Fruit fly (Drosophila melanogaster) whole organism, embryonic: ENCODE results near the gene Arp2.

ENCODE experiments used
- Atf3 ChIP-seq: fragments of 200-800 bp; sonication (Bioruptor generic); optimal IDR thresholded peaks from 3 replicates; lab custom pipeline; 2016; ENCODE audit warnings: missing biosample characterization, missing genetic modification characterization
- Atf6 ChIP-seq: fragments of 200-800 bp; sonication (Bioruptor generic); IDR thresholded peaks from 2 replicates; pipeline ENCODE4 v1.3.6; 2022; ENCODE audit warnings: missing biosample characterization, missing genetic modification characterization
- CG10147 ChIP-seq: fragments of 200-800 bp; sonication (Bioruptor generic); optimal IDR thresholded peaks from 2 replicates; lab custom pipeline; 2019; ENCODE audit warnings: missing biosample characterization, mild to moderate bottlenecking, missing genetic modification characterization, moderate library complexity
- CG10267 ChIP-seq: fragments of 200-800 bp; sonication (Bioruptor generic); optimal IDR thresholded peaks from 2 replicates; lab custom pipeline; 2018; ENCODE audit warnings: missing biosample characterization, mild to moderate bottlenecking, missing genetic modification characterization, moderate library complexity
- CG10321 ChIP-seq: fragments of 200-800 bp; sonication (Bioruptor generic); IDR thresholded peaks from 2 replicates; pipeline ENCODE4 v1.3.6; 2022; ENCODE audit warnings: missing biosample characterization, missing genetic modification characterization
- CG11093 ChIP-seq: fragments of 200-800 bp; sonication (Bioruptor generic); IDR thresholded peaks from 3 replicates; pipeline ENCODE4 v1.3.6; 2022; ENCODE audit warnings: missing biosample characterization, missing genetic modification characterization
- CG12236 ChIP-seq: fragments of 200-800 bp; sonication (Bioruptor generic); optimal IDR thresholded peaks from 2 replicates; lab custom pipeline; 2016; ENCODE audit warnings: missing biosample characterization, missing genetic modification characterization
- CG12391 ChIP-seq: fragments of 200-800 bp; sonication (Bioruptor generic); optimal IDR thresholded peaks from 3 replicates; lab custom pipeline; 2018; ENCODE audit warnings: missing biosample characterization, mild to moderate bottlenecking, missing genetic modification characterization, moderate library complexity
- CG17385 ChIP-seq: fragments of 200-800 bp; sonication (Bioruptor generic); optimal IDR thresholded peaks from 3 replicates; lab custom pipeline; 2018; ENCODE audit warnings: missing biosample characterization, mild to moderate bottlenecking, missing genetic modification characterization
- CG17568 ChIP-seq: fragments of 200-800 bp; sonication (Bioruptor generic); optimal IDR thresholded peaks from 2 replicates; lab custom pipeline; 2018; ENCODE audit warnings: missing biosample characterization, mild to moderate bottlenecking, missing genetic modification characterization, moderate library complexity
- CG2116 ChIP-seq: fragments of 200-800 bp; sonication (Bioruptor generic); optimal IDR thresholded peaks from 3 replicates; lab custom pipeline; 2018; ENCODE audit warnings: missing biosample characterization, mild to moderate bottlenecking, missing genetic modification characterization
- CG31365 ChIP-seq: fragments of 200-800 bp; sonication (Bioruptor generic); optimal IDR thresholded peaks from 2 replicates; lab custom pipeline; 2018; ENCODE audit warnings: missing biosample characterization, mild to moderate bottlenecking, missing genetic modification characterization
- CG31388 ChIP-seq: fragments of 200-800 bp; sonication (Bioruptor generic); optimal IDR thresholded peaks from 2 replicates; lab custom pipeline; 2016; ENCODE audit warnings: missing biosample characterization, missing genetic modification characterization
- CG3281 ChIP-seq: fragments of 200-800 bp; sonication (Bioruptor generic); optimal IDR thresholded peaks from 3 replicates; lab custom pipeline; 2017; ENCODE audit warnings: missing biosample characterization, mild to moderate bottlenecking, missing genetic modification characterization
- CG43689 ChIP-seq: fragments of 200-800 bp; sonication (Bioruptor generic); IDR thresholded peaks from 2 replicates; pipeline ENCODE4 v1.3.6; 2022; ENCODE audit warnings: missing biosample characterization, missing genetic modification characterization
- CG6791 ChIP-seq: fragments of 200-800 bp; sonication (Bioruptor generic); IDR thresholded peaks from 3 replicates; pipeline ENCODE4 v1.3.6; 2022; ENCODE audit warnings: missing biosample characterization, missing genetic modification characterization; ENCODE audit not compliant: partially characterized antibody
- CG7987 ChIP-seq: fragments of 200-800 bp; sonication (Bioruptor generic); optimal IDR thresholded peaks from 2 replicates; lab custom pipeline; 2018; ENCODE audit warnings: missing biosample characterization, mild to moderate bottlenecking, missing genetic modification characterization, moderate library complexity
- CG8359 ChIP-seq: fragments of 200-800 bp; sonication (Bioruptor generic); optimal IDR thresholded peaks from 2 replicates; lab custom pipeline; 2017; ENCODE audit warnings: missing biosample characterization, mild to moderate bottlenecking, missing genetic modification characterization, borderline replicate concordance
- CG8924 ChIP-seq: fragments of 200-800 bp; optimal IDR thresholded peaks from 3 replicates; lab custom pipeline; 2019; ENCODE audit warnings: missing biosample characterization, mild to moderate bottlenecking, missing genetic modification characterization, moderate library complexity
- CoRest ChIP-seq: fragments of 200-800 bp; sonication (Bioruptor generic); optimal IDR thresholded peaks from 3 replicates; lab custom pipeline; 2018; ENCODE audit warnings: missing biosample characterization, mild to moderate bottlenecking, missing genetic modification characterization, moderate library complexity
- D ChIP-seq, 2 experiments: fragments of 200-800 bp in 1 of 2; fragments of >200 bp in 1 of 2; sonication (Bioruptor generic) in 1 of 2; optimal IDR thresholded peaks; 2 replicates in 1 of 2; 3 replicates in 1 of 2; lab custom pipeline; 2017; ENCODE audit warnings: mild to moderate bottlenecking in 1 of 2, missing biosample characterization in 1 of 2, missing genetic modification characterization in 1 of 2, missing genetic modification reagents in 1 of 2
- Dbx ChIP-seq: fragments of 200-800 bp; sonication (Bioruptor generic); IDR thresholded peaks from 3 replicates; pipeline ENCODE4 v1.3.6; 2022; ENCODE audit warnings: missing biosample characterization, missing genetic modification characterization
- Eip74EF ChIP-seq, 2 experiments: fragments of 200-800 bp in 1 of 2; fragments of >200 bp in 1 of 2; sonication (Bioruptor generic) in 1 of 2; optimal IDR thresholded peaks; 2 replicates each; lab custom pipeline; 2017 to 2019; ENCODE audit warnings: missing biosample characterization in 2 of 2, missing genetic modification characterization in 2 of 2, mild to moderate bottlenecking in 1 of 2, moderate library complexity in 1 of 2
- Hmr ChIP-seq: fragments of 200-800 bp; sonication (Bioruptor generic); optimal IDR thresholded peaks from 3 replicates; lab custom pipeline; 2017; ENCODE audit warnings: mild to moderate bottlenecking, missing biosample characterization, missing genetic modification reagents, missing genetic modification characterization
- Hr39 ChIP-seq: fragments of >200 bp; optimal IDR thresholded peaks from 2 replicates; lab custom pipeline; 2017
- Hsf ChIP-seq: fragments of 200-800 bp; sonication (Bioruptor generic); optimal IDR thresholded peaks from 3 replicates; lab custom pipeline; 2016; ENCODE audit warnings: missing biosample characterization, missing genetic modification characterization
- MESR4 ChIP-seq: fragments of 200-800 bp; sonication (Bioruptor generic); optimal IDR thresholded peaks from 2 replicates; lab custom pipeline; 2018; ENCODE audit warnings: missing biosample characterization, mild to moderate bottlenecking, missing genetic modification characterization, moderate library complexity
- TFAM ChIP-seq: fragments of 200-800 bp; sonication (Bioruptor generic); optimal IDR thresholded peaks from 2 replicates; lab custom pipeline; 2017; ENCODE audit warnings: missing biosample characterization, missing genetic modification characterization, inconsistent platforms
- Taf1 ChIP-seq: fragments of 200-800 bp; sonication (Bioruptor generic); IDR thresholded peaks from 2 replicates; pipeline ENCODE4 v1.3.6; 2022; ENCODE audit warnings: missing biosample characterization, missing genetic modification characterization
- bigmax ChIP-seq: fragments of 200-800 bp; sonication (Bioruptor generic); optimal IDR thresholded peaks from 2 replicates; lab custom pipeline; 2018; ENCODE audit warnings: missing biosample characterization, mild to moderate bottlenecking, missing genetic modification characterization
- ci ChIP-seq: fragments of 200-800 bp; sonication (Bioruptor generic); IDR thresholded peaks from 3 replicates; pipeline ENCODE4 v1.3.6; 2022; ENCODE audit warnings: missing biosample characterization, missing genetic modification characterization
- corto ChIP-seq: fragments of 200-800 bp; sonication (Bioruptor generic); optimal IDR thresholded peaks from 2 replicates; lab custom pipeline; 2016; ENCODE audit warnings: missing biosample characterization, mild to moderate bottlenecking, missing genetic modification characterization, moderate library complexity
- dm ChIP-seq: fragments of 200-800 bp; sonication (Bioruptor generic); optimal IDR thresholded peaks from 3 replicates; lab custom pipeline; 2016; ENCODE audit warnings: missing biosample characterization, missing genetic modification characterization
- dpn ChIP-seq, 2 experiments: fragments of 200-800 bp; sonication (Bioruptor generic); optimal IDR thresholded peaks; 3 replicates each; lab custom pipeline; 2016; ENCODE audit warnings: missing biosample characterization in 2 of 2, missing genetic modification characterization in 2 of 2
- en ChIP-seq: fragments of 200-800 bp; sonication (Bioruptor generic); optimal IDR thresholded peaks from 2 replicates; lab custom pipeline; 2016; ENCODE audit warnings: missing biosample characterization, missing genetic modification characterization
- fd102C ChIP-seq: fragments of 200-800 bp; sonication (Bioruptor generic); optimal IDR thresholded peaks from 2 replicates; lab custom pipeline; 2018; ENCODE audit warnings: missing biosample characterization, mild to moderate bottlenecking, missing genetic modification characterization, moderate library complexity
- gfzf ChIP-seq: fragments of 200-800 bp; sonication (Bioruptor generic); optimal IDR thresholded peaks from 2 replicates; lab custom pipeline; 2016; ENCODE audit warnings: missing biosample characterization, mild to moderate bottlenecking, missing genetic modification characterization, moderate library complexity
- gsb ChIP-seq: fragments of 200-800 bp; sonication (Bioruptor generic); IDR thresholded peaks from 2 replicates; pipeline ENCODE4 v1.3.6; 2022; ENCODE audit warnings: missing biosample characterization, missing genetic modification characterization
- knrl ChIP-seq: fragments of 200-800 bp; sonication (Bioruptor generic); IDR thresholded peaks from 3 replicates; pipeline ENCODE4 v1.3.6; 2022; ENCODE audit warnings: missing biosample characterization, missing genetic modification characterization; ENCODE audit not compliant: partially characterized antibody
- p53 ChIP-seq: fragments of 200-800 bp; sonication (Bioruptor generic); optimal IDR thresholded peaks from 2 replicates; lab custom pipeline; 2016; ENCODE audit warnings: missing biosample characterization, missing genetic modification characterization
- prd ChIP-seq, 3 experiments: fragments of >200 bp in 2 of 3; fragments of 200-800 bp in 1 of 3; sonication (Bioruptor generic) in 1 of 3; optimal IDR thresholded peaks in 2 of 3; IDR thresholded peaks in 1 of 3; 2 replicates in 2 of 3; 3 replicates in 1 of 3; pipeline versions ENCODE4 v1.3.6 to Lab custom; 2017 to 2022; ENCODE audit warnings: missing biosample characterization in 1 of 3, missing genetic modification characterization in 1 of 3
- schlank ChIP-seq: fragments of 200-800 bp; sonication (Bioruptor generic); optimal IDR thresholded peaks from 2 replicates; lab custom pipeline; 2018; ENCODE audit warnings: missing biosample characterization, mild to moderate bottlenecking, missing genetic modification characterization
- sens ChIP-seq: fragments of 200-800 bp; sonication (Bioruptor generic); peaks from one replicate; lab custom pipeline; 2016; ENCODE audit warnings: missing biosample characterization, missing genetic modification characterization
- so ChIP-seq: fragments of 200-800 bp; sonication (Bioruptor generic); IDR thresholded peaks from 3 replicates; pipeline ENCODE4 v1.3.6; 2022; ENCODE audit warnings: missing biosample characterization, missing genetic modification characterization
- sr ChIP-seq: fragments of 200-800 bp; sonication (Bioruptor generic); IDR thresholded peaks from 3 replicates; pipeline ENCODE4 v1.3.6; 2022; ENCODE audit warnings: missing biosample characterization, missing genetic modification characterization
- sug ChIP-seq: fragments of 200-800 bp; optimal IDR thresholded peaks from 2 replicates; lab custom pipeline; 2019; ENCODE audit warnings: missing biosample characterization, mild to moderate bottlenecking, missing genetic modification characterization, moderate library complexity
- tio ChIP-seq: fragments of 200-800 bp; sonication (Bioruptor generic); optimal IDR thresholded peaks from 2 replicates; lab custom pipeline; 2017; ENCODE audit warnings: missing biosample characterization, missing genetic modification characterization, inconsistent platforms
- trem ChIP-seq: fragments of 200-800 bp; optimal IDR thresholded peaks from 3 replicates; lab custom pipeline; 2019; ENCODE audit warnings: missing biosample characterization, mild to moderate bottlenecking, missing genetic modification characterization, moderate library complexity
- wdn ChIP-seq: fragments of 200-800 bp; sonication (Bioruptor generic); IDR thresholded peaks from 2 replicates; pipeline ENCODE4 v1.3.6; 2022; ENCODE audit warnings: missing biosample characterization, missing genetic modification characterization
- yki ChIP-seq: fragments of >200 bp; optimal IDR thresholded peaks from 3 replicates; lab custom pipeline; 2018
- zfh2 ChIP-seq: fragments of 200-800 bp; sonication (Bioruptor generic); optimal IDR thresholded peaks from 2 replicates; lab custom pipeline; 2016; ENCODE audit warnings: missing biosample characterization, missing genetic modification characterization

Gene Arp2

DNA sequence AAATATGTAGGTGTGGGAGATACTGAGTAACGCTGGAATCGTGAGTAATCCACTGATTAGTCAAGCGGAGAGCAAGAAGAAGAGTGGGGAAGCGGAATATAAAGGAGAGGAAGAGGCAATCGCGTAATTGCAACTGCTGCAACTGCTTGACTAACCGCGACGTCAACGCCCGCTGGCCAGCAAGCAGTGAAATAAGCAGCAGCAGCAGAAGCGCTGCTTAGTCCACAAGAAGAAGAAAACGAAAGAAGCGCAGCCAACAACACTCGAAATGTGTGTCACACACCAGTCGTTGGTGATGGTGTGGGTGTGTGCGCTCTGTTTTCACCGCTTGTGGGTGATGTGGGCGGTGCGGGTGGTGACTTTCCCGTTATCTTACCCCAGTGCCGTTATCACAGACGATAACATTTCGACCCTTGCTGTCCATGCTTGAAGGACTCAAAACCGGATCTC lies 775 bp downstream of the Arp2 start (continued):
- no peak for TF ChIP-seq en (GFP tag; lab: Kevin White, UChicago)
- no peak for TF ChIP-seq CG31388 (GFP tag; lab: Kevin White, UChicago)
- TF ChIP-seq CG12236, result no peak
- TF ChIP-seq dpn (GFP tag; optimal IDR thresholded peaks at IDR 0.05; lab: Kevin White, UChicago), result no peak
- no peak for TF ChIP-seq Dbx (GFP tag; lab: Robert Waterston, UW)
- no peak for TF ChIP-seq CG8359 (GFP tag; lab: Kevin White, UChicago)
- TF ChIP-seq CG11093 (GFP tag; lab: Robert Waterston, UW), result no peak
- no peak for TF ChIP-seq so (GFP tag; lab: Robert Waterston, UW)
- no peak for TF ChIP-seq Atf3 (GFP tag; lab: Kevin White, UChicago)
- TF ChIP-seq D (optimal IDR thresholded peaks at IDR 0.05; lab: Kevin White, UChicago), result peak; percentile 28
- no peak for TF ChIP-seq D (GFP tag; optimal IDR thresholded peaks at IDR 0.05; lab: Kevin White, UChicago)
- TF ChIP-seq CG2116 (GFP tag; lab: Kevin White, UChicago), result no peak
- TF ChIP-seq gfzf, result no peak
- no peak for TF ChIP-seq CG10267
- TF ChIP-seq ci (GFP tag; lab: Robert Waterston, UW), result peak; percentile 36; the same call in 2 of the 3 replicates
- no peak for TF ChIP-seq corto
- TF ChIP-seq gsb (GFP tag; lab: Robert Waterston, UW), result no peak
- TF ChIP-seq dm (GFP tag; lab: Kevin White, UChicago), result no peak
- TF ChIP-seq CG3281 (GFP tag; lab: Kevin White, UChicago), result no peak
- TF ChIP-seq Atf6 (GFP tag; lab: Robert Waterston, UW), result no peak
- TF ChIP-seq Eip74EF (GFP tag; optimal IDR thresholded peaks at IDR 0.05; lab: Kevin White, UChicago), result peak in 1 of 2 experiments; percentile 97
- TF ChIP-seq Taf1 (GFP tag; lab: Robert Waterston, UW), result no peak
- TF ChIP-seq CoRest (tag; lab: Kevin White, UChicago), result no peak
- TF ChIP-seq prd (optimal IDR thresholded peaks at IDR 0.05; lab: Kevin White, UChicago), result no peak
- no peak for TF ChIP-seq prd (GFP tag; IDR thresholded peaks at IDR 0.05; lab: Robert Waterston, UW)
- TF ChIP-seq schlank (tag; lab: Kevin White, UChicago), result no peak
- TF ChIP-seq yki, result no peak
- TF ChIP-seq tio (GFP tag; lab: Kevin White, UChicago), result no peak
- no peak for TF ChIP-seq CG7987
- TF ChIP-seq p53, result no peak
- TF ChIP-seq CG6791, result no peak
- TF ChIP-seq fd102C (GFP tag; lab: Kevin White, UChicago), result no peak
- TF ChIP-seq Hmr, result no peak
- TF ChIP-seq sens (GFP tag; lab: Kevin White, UChicago), result no peak
- no peak for TF ChIP-seq CG8924 (tag; lab: Kevin White, UChicago)
- TF ChIP-seq CG17385 (GFP tag; lab: Kevin White, UChicago), result peak; percentile 97
- peak; percentile 53; the same call in 2 of the 3 replicates for TF ChIP-seq knrl (GFP tag; lab: Robert Waterston, UW)
- TF ChIP-seq Hsf, result no peak
- peak; percentile 99 for TF ChIP-seq CG31365 (tag; lab: Kevin White, UChicago)
- no peak for TF ChIP-seq Hr39 (lab: Kevin White, UChicago)
- TF ChIP-seq MESR4 (GFP tag; lab: Kevin White, UChicago), result no peak
- TF ChIP-seq CG10321 (GFP tag; lab: Robert Waterston, UW), result no peak
- no peak for TF ChIP-seq zfh2 (GFP tag; lab: Kevin White, UChicago)
- no peak for TF ChIP-seq CG12391 (tag; lab: Kevin White, UChicago)
- no peak for TF ChIP-seq trem (tag; lab: Kevin White, UChicago)
- TF ChIP-seq sug (tag; lab: Kevin White, UChicago), result peak; percentile 26
- no peak for TF ChIP-seq bigmax (GFP tag; lab: Kevin White, UChicago)
- TF ChIP-seq TFAM (GFP tag; lab: Kevin White, UChicago), result no peak
- TF ChIP-seq sr (GFP tag; lab: Robert Waterston, UW), result no peak; the same call in 2 of the 3 replicates
- TF ChIP-seq CG17568 (GFP tag; lab: Kevin White, UChicago), result no peak
- no peak for TF ChIP-seq wdn (GFP tag; lab: Robert Waterston, UW)
- no peak for TF ChIP-seq CG43689 (GFP tag; lab: Robert Waterston, UW)
- no peak for TF ChIP-seq CG10147 (GFP tag; lab: Kevin White, UChicago)
